Worm (Caenorhabditis elegans) whole organism, young adult: ENCODE measurements around the gene srh-170.

Source experiments
- F49E8.2 ChIP-seq: sonication (generic microtip); optimal IDR thresholded peaks from 3 replicates; lab custom pipeline; 2017; ENCODE audit warnings: missing genetic modification characterization, mild to moderate bottlenecking, missing compliant biosample characterization, antibody characterized with exemption, moderate library complexity; ENCODE audit not compliant: insufficient read depth
- F57A8.1 ChIP-seq: fragments of 200-800 bp; sonication (Bioruptor generic); optimal IDR thresholded peaks from 2 replicates; lab custom pipeline; 2018; ENCODE audit warnings: mild to moderate bottlenecking, missing genetic modification characterization, moderate library complexity, missing compliant biosample characterization
- K12H6.12 ChIP-seq: fragments of 200-800 bp; sonication (Bioruptor generic); optimal IDR thresholded peaks from 2 replicates; lab custom pipeline; 2018; ENCODE audit warnings: mild to moderate bottlenecking, missing genetic modification characterization, missing compliant biosample characterization
- T07F8.4 ChIP-seq: sonication (generic microtip); optimal IDR thresholded peaks from 2 replicates; lab custom pipeline; 2016; ENCODE audit warnings: mild to moderate bottlenecking, missing genetic modification characterization, moderate library complexity, missing compliant biosample characterization
- Y56A3A.18 ChIP-seq: fragments of 200-800 bp; sonication (Bioruptor generic); IDR thresholded peaks from 2 replicates; pipeline ENCODE4 v1.3.6; 2022; ENCODE audit warnings: missing genetic modification reagents, missing genetic modification characterization, missing compliant biosample characterization
- akir-1 ChIP-seq: fragments of 200-800 bp; sonication (Bioruptor generic); optimal IDR thresholded peaks from 2 replicates; lab custom pipeline; 2018; ENCODE audit warnings: mild to moderate bottlenecking, missing genetic modification characterization, moderate library complexity, missing compliant biosample characterization
- attf-5 ChIP-seq: fragments of 200-800 bp; sonication (Bioruptor generic); optimal IDR thresholded peaks from 2 replicates; lab custom pipeline; 2018; ENCODE audit warnings: mild to moderate bottlenecking, missing genetic modification characterization, missing compliant biosample characterization
- bed-1 ChIP-seq: fragments of 200-800 bp; sonication (Bioruptor generic); IDR thresholded peaks from 2 replicates; pipeline ENCODE4 v1.3.6; 2022; ENCODE audit warnings: missing genetic modification reagents, missing genetic modification characterization, missing compliant biosample characterization
- egl-44 ChIP-seq: fragments of 200-800 bp; sonication (Bioruptor generic); IDR thresholded peaks from 2 replicates; pipeline ENCODE4 v1.3.6; 2022; ENCODE audit warnings: missing genetic modification reagents, missing genetic modification characterization, missing compliant biosample characterization
- hlh-12 ChIP-seq: sonication (generic microtip); optimal IDR thresholded peaks from 2 replicates; lab custom pipeline; 2016; ENCODE audit warnings: missing genetic modification characterization, missing compliant biosample characterization
- let-526 ChIP-seq: fragments of 200-800 bp; sonication (Bioruptor generic); IDR thresholded peaks from 2 replicates; pipeline ENCODE4 v1.3.6; 2022; ENCODE audit warnings: missing genetic modification reagents, missing genetic modification characterization, missing compliant biosample characterization
- lin-35 ChIP-seq, 3 experiments: fragments of 150-350 bp in 2 of 3; sonication (generic microtip) in 1 of 3; optimal IDR thresholded peaks; 2 replicates each; lab custom pipeline; 2014 to 2018; ENCODE audit warnings: missing biosample characterization in 3 of 3, missing genetic modification characterization in 3 of 3, missing genetic modification reagents in 3 of 3
- mcd-1 ChIP-seq: fragments of 200-800 bp; sonication (Bioruptor generic); IDR thresholded peaks from 2 replicates; pipeline ENCODE4 v1.3.6; 2022; ENCODE audit warnings: missing genetic modification reagents, missing genetic modification characterization, missing compliant biosample characterization
- nhr-179 ChIP-seq: sonication (generic microtip); optimal IDR thresholded peaks from 2 replicates; lab custom pipeline; 2016; ENCODE audit warnings: mild to moderate bottlenecking, missing genetic modification characterization, missing compliant biosample characterization
- nhr-27 ChIP-seq: fragments of 200-800 bp; sonication (Bioruptor generic); optimal IDR thresholded peaks from 2 replicates; lab custom pipeline; 2018; ENCODE audit warnings: mild to moderate bottlenecking, missing genetic modification characterization, moderate library complexity, missing compliant biosample characterization
- nhr-80 ChIP-seq: sonication (generic microtip); optimal IDR thresholded peaks from 2 replicates; lab custom pipeline; 2016; ENCODE audit warnings: missing genetic modification characterization, missing compliant biosample characterization
- snpc-1.3 ChIP-seq: sonication (generic microtip); optimal IDR thresholded peaks from 2 replicates; lab custom pipeline; 2017; ENCODE audit warnings: missing genetic modification characterization, mild to moderate bottlenecking, missing compliant biosample characterization, antibody characterized with exemption, moderate library complexity, missing genotype, missing genetic modification reagents; ENCODE audit not compliant: insufficient read depth
- tbp1 ChIP-seq: fragments of 200-800 bp; sonication (Bioruptor generic); optimal IDR thresholded peaks from 2 replicates; lab custom pipeline; 2018; ENCODE audit warnings: mild to moderate bottlenecking, missing genetic modification characterization, missing compliant biosample characterization
- ztf-22 ChIP-seq: fragments of 200-800 bp; sonication (Bioruptor generic); optimal IDR thresholded peaks from 2 replicates; lab custom pipeline; 2018; ENCODE audit warnings: mild to moderate bottlenecking, missing genetic modification characterization, moderate library complexity, missing compliant biosample characterization

The srh-170 gene

ce11 chrV:15337405-15337804 is 51.3 kb downstream of the srh-170 start, which contains the start of gene wrt-7:
TSS of gene wrt-7 (minus strand) at chrV:15337505.
- TF ChIP-seq snpc-1.3 (no peak), F57A8.1 (GFP tag; lab: Kevin White, UChicago) (no peak), tbp1 (GFP tag; lab: Kevin White, UChicago) (no peak), attf-5 (GFP tag; lab: Kevin White, UChicago) (no peak), mcd-1 (GFP tag; lab: Robert Waterston, UW) (no peak), lin-35 (GFP tag; optimal IDR thresholded peaks at IDR 0.05; lab: Kevin White, UChicago) (no peak), ztf-22 (GFP tag; lab: Kevin White, UChicago) (no peak), bed-1 (GFP tag; lab: Robert Waterston, UW) (no peak), F49E8.2 (tag; lab: Kevin White, UChicago) (no peak), hlh-12 (tag; lab: Kevin White, UChicago) (no peak), nhr-179 (tag; lab: Kevin White, UChicago) (no peak), T07F8.4 (tag; lab: Kevin White, UChicago) (no peak), Y56A3A.18 (GFP tag; lab: Robert Waterston, UW) (no peak), K12H6.12 (tag; lab: Kevin White, UChicago) (no peak), nhr-27 (tag; lab: Kevin White, UChicago) (no peak), let-526 (GFP tag; lab: Robert Waterston, UW) (no peak), akir-1 (GFP tag; lab: Kevin White, UChicago) (no peak), egl-44 (no peak), nhr-80 (no peak)
- TF ChIP-seq, all 124 proteins: peak for 0
